Worm (Caenorhabditis elegans): ENCODE results near the gene algn-2.
A peak's percentile ranks its signal among the peaks of the same experiment; 100 is the strongest.

The algn-2 gene

ce11 chrII:5353642-5354041 lies 21.4 kb upstream of the algn-2 start (continued):
- TF ChIP-seq R02D3.7 (tag; optimal IDR thresholded peaks at IDR 0.05): no peak
- TF ChIP-seq fkh-10 (GFP tag; optimal IDR thresholded peaks at IDR 0.05): no peak
- peak; percentile 85 for TF ChIP-seq gei-8 (GFP tag; optimal IDR thresholded peaks at IDR 0.05)
- TF ChIP-seq nhr-77 (tag; optimal IDR thresholded peaks at IDR 0.05): no peak
- TF ChIP-seq snpc-4 (tag; optimal IDR thresholded peaks at IDR 0.05): no peak
- no peak for TF ChIP-seq lin-13 (GFP tag; optimal IDR thresholded peaks at IDR 0.05)
- peak; percentile 50 for TF ChIP-seq nhr-48 (tag; optimal IDR thresholded peaks at IDR 0.05)
- TF ChIP-seq unc-39 (tag; optimal IDR thresholded peaks at IDR 0.05): no peak
- TF ChIP-seq Y75B8A.6 (GFP tag; IDR thresholded peaks at IDR 0.05): peak; percentile 93
- peak; percentile 86 for TF ChIP-seq daf-19 (GFP tag; conservative IDR thresholded peaks at IDR 0.05)
- no peak for TF ChIP-seq ZK546.5 (tag; optimal IDR thresholded peaks at IDR 0.05)
- no peak for TF ChIP-seq ceh-28 (tag; optimal IDR thresholded peaks at IDR 0.05)
- TF ChIP-seq ceh-44 (GFP tag; IDR thresholded peaks at IDR 0.05): no peak
- no peak for TF ChIP-seq attf-4 (tag; optimal IDR thresholded peaks at IDR 0.05)
- TF ChIP-seq ceh-20 (GFP tag; IDR thresholded peaks at IDR 0.05): 0 out of 2 replicates have a peak, but pooled peaks have one; percentile 32
- 0 out of 2 replicates have a peak, but pooled peaks have one; percentile 27 for TF ChIP-seq dmd-6 (GFP tag; IDR thresholded peaks at IDR 0.05)
- TF ChIP-seq dmd-8 (GFP tag; IDR thresholded peaks at IDR 0.05): peak; percentile 97
- no peak for TF ChIP-seq cey-2 (tag; optimal IDR thresholded peaks at IDR 0.05; ENCODE audit: borderline replicate concordance, insufficient read depth)
- no peak for TF ChIP-seq ceh-32 (tag; optimal IDR thresholded peaks at IDR 0.05; ENCODE audit: poor library complexity)
- peak; percentile 81 for TF ChIP-seq lin-38 (GFP tag; IDR thresholded peaks at IDR 0.05)
- TF ChIP-seq ces-1 (GFP tag; optimal IDR thresholded peaks at IDR 0.05): no peak
- TF ChIP-seq hmg-1.1 (GFP tag; IDR thresholded peaks at IDR 0.05): no peak
- TF ChIP-seq tag-97 (GFP tag; IDR thresholded peaks at IDR 0.05): no peak
- no peak for TF ChIP-seq hlh-30 (tag; optimal IDR thresholded peaks at IDR 0.05; ENCODE audit: insufficient read depth)
- TF ChIP-seq lir-3 (tag; optimal IDR thresholded peaks at IDR 0.05): peak; percentile 16
- TF ChIP-seq ceh-82 (tag; optimal IDR thresholded peaks at IDR 0.05): no peak
- no peak; the same call in 1 of the 2 replicates for TF ChIP-seq madf-9 (GFP tag; conservative IDR thresholded peaks at IDR 0.05)
- no peak for TF ChIP-seq zag-1 (tag; optimal IDR thresholded peaks at IDR 0.05)
- TF ChIP-seq nhr-76 (tag; optimal IDR thresholded peaks at IDR 0.05): no peak
- peak; percentile 62 for TF ChIP-seq aha-1 (tag)
- peak; percentile 86 for TF ChIP-seq Y5F2A.4 (GFP tag; optimal IDR thresholded peaks at IDR 0.05)
- TF ChIP-seq vab-7 (GFP tag; IDR thresholded peaks at IDR 0.05): peak; percentile 84
- peak; percentile 61 for TF ChIP-seq mdt-29 (GFP tag; IDR thresholded peaks at IDR 0.05)
- peak; percentile 7 for TF ChIP-seq hlh-11 (tag; optimal IDR thresholded peaks at IDR 0.05)
- TF ChIP-seq zfp-3 (GFP tag; conservative IDR thresholded peaks at IDR 0.05): peak; percentile 67; the same call in 1 of the 2 replicates
- peak in 1 of 2 experiments; percentile 62 for TF ChIP-seq hif-1 (tag; optimal IDR thresholded peaks at IDR 0.05)
- TF ChIP-seq duxl-1 (tag; optimal IDR thresholded peaks at IDR 0.05; ENCODE audit: poor library complexity): peak; percentile 61
- peak; percentile 9 for TF ChIP-seq ztf-7 (tag; optimal IDR thresholded peaks at IDR 0.05)
- no peak for TF ChIP-seq unc-62 (GFP tag; optimal IDR thresholded peaks at IDR 0.05 in 1 of 2)
- TF ChIP-seq unc-62 (tag; optimal IDR thresholded peaks at IDR 0.05): no peak
- TF ChIP-seq arid-1 (GFP tag; conservative IDR thresholded peaks at IDR 0.05): peak; percentile 96
- TF ChIP-seq aly-2 (tag; optimal IDR thresholded peaks at IDR 0.05): no peak
- TF ChIP-seq F49E8.2 (tag; optimal IDR thresholded peaks at IDR 0.05; ENCODE audit: borderline replicate concordance): peak; percentile 24
- TF ChIP-seq nhr-111 (GFP tag; optimal IDR thresholded peaks at IDR 0.05): peak; percentile 91
- TF ChIP-seq sdz-12 (GFP tag; optimal IDR thresholded peaks at IDR 0.05): peak; percentile 65
